Worm (Caenorhabditis elegans): ENCODE data around the gene algn-6.

Gene algn-6

DNA sequence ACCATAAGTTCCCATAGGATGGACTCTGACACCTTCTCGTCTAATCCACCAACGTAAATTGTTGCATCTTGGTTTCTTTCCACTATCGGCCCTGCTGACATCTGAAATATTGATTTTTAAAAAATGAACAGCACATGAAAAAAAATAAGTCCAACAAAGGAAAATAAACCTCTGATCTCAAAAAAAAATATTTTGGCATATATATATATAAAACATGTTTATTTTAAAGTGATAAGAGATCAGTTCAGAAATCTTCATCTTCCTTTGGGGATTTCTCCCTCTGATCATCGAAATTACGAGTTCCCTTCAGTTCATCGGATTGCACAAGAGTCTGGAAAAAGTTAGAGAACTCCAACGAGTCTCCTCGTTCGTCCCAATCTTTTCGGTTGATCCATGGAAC, 3.9 kb upstream of the algn-6 start, which contains the start of gene sap-49:
Gene sap-49, minus strand, starts transcription at position 101 of the 400 bp plus-strand sequence.
- no peak for TF ChIP-seq ama-1 (optimal IDR thresholded peaks at IDR 0.05)
- TF ChIP-seq flt-1 (GFP tag; IDR thresholded peaks at IDR 0.05) = no peak
- TF ChIP-seq tbx-37 (GFP tag; conservative IDR thresholded peaks at IDR 0.05) = no peak
- no peak for TF ChIP-seq tbx-11 (GFP tag; IDR thresholded peaks at IDR 0.05)
- TF ChIP-seq ets-7 (tag; optimal IDR thresholded peaks at IDR 0.05) = no peak
- no peak for TF ChIP-seq scrt-1 (GFP tag; IDR thresholded peaks at IDR 0.05)
- no peak for TF ChIP-seq aly-1 (tag; optimal IDR thresholded peaks at IDR 0.05)
- no peak for TF ChIP-seq sea-1 (GFP tag; conservative IDR thresholded peaks at IDR 0.05)
- TF ChIP-seq F13C5.2 (tag; optimal IDR thresholded peaks at IDR 0.05) = no peak
- no peak for TF ChIP-seq B0310.2 (tag; optimal IDR thresholded peaks at IDR 0.05)
- no peak for TF ChIP-seq hmbx-1 (tag; optimal IDR thresholded peaks at IDR 0.05)
- TF ChIP-seq ceh-36 (tag; optimal IDR thresholded peaks at IDR 0.05) = no peak
- no peak for TF ChIP-seq hmg-4 (GFP tag; optimal IDR thresholded peaks at IDR 0.05)
- no peak for TF ChIP-seq tra-4 (tag; optimal IDR thresholded peaks at IDR 0.05)

DNA sequence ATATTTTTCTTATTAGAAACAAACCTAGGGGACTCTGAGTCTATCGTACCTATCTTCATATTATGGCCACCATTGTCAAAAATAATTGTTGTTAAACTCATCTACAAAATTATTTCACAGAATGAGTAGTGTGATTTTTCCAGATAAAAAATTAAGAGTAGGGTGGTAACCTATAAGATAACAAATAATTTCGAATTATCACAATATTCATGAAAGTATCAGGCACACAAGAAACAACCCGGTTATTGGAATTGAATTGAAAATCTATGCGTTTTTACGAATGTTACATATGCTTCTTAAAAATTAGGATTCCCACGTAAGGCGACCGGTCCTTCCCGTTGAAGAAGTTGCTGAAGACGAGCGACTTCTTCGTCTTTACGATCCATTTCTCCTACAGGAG, 2.4 kb upstream of the algn-6 start, which contains the start of gene arp-6:
Gene arp-6, minus strand, starts transcription at position 101 of the 400 bp plus-strand sequence.
- TF ChIP-seq hnd-1 (tag; optimal IDR thresholded peaks at IDR 0.05) (no peak), ceh-13 (GFP tag; optimal IDR thresholded peaks at IDR 0.05) (no peak), ceh-36 (tag; optimal IDR thresholded peaks at IDR 0.05) (no peak), hmbx-1 (tag; optimal IDR thresholded peaks at IDR 0.05) (no peak), sea-1 (GFP tag; conservative IDR thresholded peaks at IDR 0.05) (no peak), ama-1 (optimal IDR thresholded peaks at IDR 0.05) (no peak), ets-7 (tag; optimal IDR thresholded peaks at IDR 0.05) (no peak), hmg-4 (GFP tag; optimal IDR thresholded peaks at IDR 0.05) (no peak), pes-1 (GFP tag; IDR thresholded peaks at IDR 0.05) (no peak), flt-1 (GFP tag; IDR thresholded peaks at IDR 0.05) (no peak), aly-1 (tag; optimal IDR thresholded peaks at IDR 0.05) (no peak), tra-4 (tag; optimal IDR thresholded peaks at IDR 0.05) (no peak)

DNA sequence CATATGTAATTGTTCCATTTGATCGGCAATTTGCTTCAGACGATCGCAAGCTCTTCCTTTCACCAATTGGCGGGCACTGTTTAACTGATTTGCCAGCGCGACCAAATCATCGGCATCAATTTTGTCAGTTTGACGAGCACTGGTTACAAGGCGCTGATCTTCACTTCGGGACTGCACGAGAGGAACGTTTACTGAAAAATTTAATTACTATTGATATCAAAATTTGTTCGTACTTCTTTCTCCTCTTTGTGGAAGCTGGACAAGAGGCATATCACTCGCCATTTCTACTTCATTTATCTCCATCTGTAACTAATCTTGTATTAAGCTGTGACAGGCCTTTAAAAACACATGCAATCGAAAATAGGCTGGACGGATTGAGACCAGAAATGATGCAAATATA, 1.7 kb upstream of the algn-6 start, which contains the start of gene C08B11.9:
Gene C08B11.9, minus strand, starts transcription at position 307 of the 400 bp plus-strand sequence.
- no peak for TF ChIP-seq pes-1 (GFP tag; IDR thresholded peaks at IDR 0.05)
- TF ChIP-seq tbx-37 (GFP tag; conservative IDR thresholded peaks at IDR 0.05) = no peak
- no peak for TF ChIP-seq tra-4 (tag; optimal IDR thresholded peaks at IDR 0.05)
- TF ChIP-seq sea-1 (GFP tag; conservative IDR thresholded peaks at IDR 0.05) = no peak
- TF ChIP-seq aly-1 (tag; optimal IDR thresholded peaks at IDR 0.05) = no peak
- TF ChIP-seq hmbx-1 (tag; optimal IDR thresholded peaks at IDR 0.05) = no peak
- TF ChIP-seq flt-1 (GFP tag; IDR thresholded peaks at IDR 0.05) = no peak
- TF ChIP-seq B0310.2 (tag; optimal IDR thresholded peaks at IDR 0.05) = no peak

DNA sequence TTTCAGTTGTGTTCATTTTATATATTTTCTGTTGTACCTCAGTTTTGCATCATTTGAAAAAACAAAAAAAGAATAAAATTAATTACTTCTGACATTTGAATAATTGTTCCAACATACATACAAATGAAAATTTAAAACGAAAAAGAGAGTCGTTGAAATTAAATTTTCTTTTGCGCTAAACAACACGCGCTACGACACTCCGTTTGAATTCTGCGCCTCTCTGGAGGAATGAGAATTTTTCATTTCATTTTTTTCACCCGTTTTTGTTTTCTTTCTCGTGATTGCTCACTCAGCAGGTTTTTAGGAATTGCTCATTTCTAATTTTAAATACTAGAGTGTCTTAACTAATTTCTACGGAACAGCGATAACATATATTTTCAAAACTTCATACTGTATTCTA, 2.0 kb downstream of the algn-6 start:
- TF ChIP-seq ets-7 (tag; optimal IDR thresholded peaks at IDR 0.05) (no peak), pes-1 (GFP tag; IDR thresholded peaks at IDR 0.05) (no peak), tbx-11 (GFP tag; IDR thresholded peaks at IDR 0.05) (no peak), ceh-36 (tag; optimal IDR thresholded peaks at IDR 0.05) (no peak), flt-1 (GFP tag; IDR thresholded peaks at IDR 0.05) (no peak), ama-1 (optimal IDR thresholded peaks at IDR 0.05) (no peak), hnd-1 (tag; optimal IDR thresholded peaks at IDR 0.05) (no peak)

DNA sequence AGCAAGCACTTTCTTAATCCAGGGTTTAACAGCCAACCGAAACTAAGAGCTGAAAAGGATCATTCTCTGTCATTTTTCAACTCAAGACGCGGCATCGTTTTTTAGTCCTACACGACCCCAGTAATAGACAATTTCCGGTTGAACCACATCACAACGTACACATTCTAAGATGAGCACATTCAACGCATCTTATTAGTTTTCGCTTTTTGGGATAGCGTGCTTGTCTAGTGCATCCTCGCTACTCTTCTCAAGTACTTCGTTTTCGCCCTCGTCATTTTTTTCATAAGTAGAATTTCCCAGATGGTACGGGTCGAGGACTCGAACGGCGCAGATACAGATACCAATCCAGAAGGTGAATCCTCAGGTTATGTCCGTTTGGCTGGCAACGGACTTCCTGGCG, 2.7 kb downstream of the algn-6 start, which contains the start of gene T05H10.1:
Gene T05H10.1, plus strand, starts transcription at position 301 of the 400 bp plus-strand sequence.
- TF ChIP-seq tbx-37 (GFP tag; conservative IDR thresholded peaks at IDR 0.05) (no peak), aly-1 (tag; optimal IDR thresholded peaks at IDR 0.05) (no peak)

DNA sequence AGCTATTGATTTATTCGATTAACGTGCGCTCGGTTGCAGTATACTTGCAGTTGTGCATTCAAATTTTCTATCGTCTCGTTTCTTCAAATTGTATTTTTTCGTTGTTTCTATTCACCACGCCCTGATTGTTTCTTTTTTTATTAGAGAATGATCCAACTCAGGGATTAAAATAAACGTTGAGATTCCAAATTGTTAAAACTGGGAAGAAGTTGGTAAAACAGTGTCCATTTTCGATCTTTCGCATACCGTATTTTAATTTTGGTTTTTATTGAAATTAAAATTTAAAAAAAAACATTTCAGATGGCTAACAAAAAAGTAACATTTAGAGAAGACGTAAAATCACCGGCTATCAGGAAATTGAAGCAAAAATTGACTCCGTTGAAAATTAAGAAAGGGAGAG, 7.7 kb downstream of the algn-6 start, which contains the start of gene apn-1:
Gene apn-1, plus strand, starts transcription at position 301 of the 400 bp plus-strand sequence.
- no peak for TF ChIP-seq B0310.2 (tag; optimal IDR thresholded peaks at IDR 0.05)
- TF ChIP-seq tbx-37 (GFP tag; conservative IDR thresholded peaks at IDR 0.05) = no peak
- no peak for TF ChIP-seq flt-1 (GFP tag; IDR thresholded peaks at IDR 0.05)

DNA sequence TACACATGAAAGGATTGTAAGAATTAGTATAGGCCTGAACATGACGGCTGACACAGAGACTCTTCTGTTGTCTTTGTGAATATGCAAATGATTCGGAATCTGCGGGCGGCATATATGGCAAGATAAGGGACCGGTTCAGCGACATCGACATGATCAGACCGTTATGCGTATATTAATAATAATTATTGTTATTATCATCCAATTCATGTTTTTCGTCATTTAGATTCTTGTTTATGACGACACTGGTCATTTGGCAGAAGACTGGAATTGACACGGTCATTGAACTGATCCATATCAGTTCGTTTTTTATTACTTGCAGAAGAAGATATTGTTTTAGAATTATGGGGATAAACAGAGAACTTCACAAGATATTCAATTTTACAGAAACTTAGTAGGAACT, 10.9 kb downstream of the algn-6 start, which contains the start of gene mtre-1:
Gene mtre-1, minus strand, starts transcription at position 101 of the 400 bp plus-strand sequence.
- TF ChIP-seq scrt-1 (GFP tag; IDR thresholded peaks at IDR 0.05) = no peak
- TF ChIP-seq ets-7 (tag; optimal IDR thresholded peaks at IDR 0.05) = no peak
- no peak for TF ChIP-seq ceh-13 (GFP tag; optimal IDR thresholded peaks at IDR 0.05)
- TF ChIP-seq hmbx-1 (tag; optimal IDR thresholded peaks at IDR 0.05) = no peak

DNA sequence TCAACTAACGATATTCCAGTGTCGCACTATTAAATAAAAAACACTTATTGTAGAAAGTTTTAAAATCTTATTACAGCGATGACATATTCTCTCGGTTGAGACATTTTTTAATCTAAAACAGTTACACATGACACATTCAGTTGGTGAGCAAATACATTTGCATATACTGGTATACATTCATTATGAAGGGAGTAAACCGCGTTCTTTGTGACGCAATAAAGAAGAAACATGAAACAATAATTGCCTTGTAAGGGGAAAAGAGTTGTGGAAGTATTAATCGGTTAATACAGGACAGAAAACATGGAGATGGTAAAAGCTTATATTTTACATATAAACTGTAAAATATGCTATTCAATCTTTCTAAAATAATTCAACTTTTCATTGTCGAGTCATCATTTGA, 11.7 kb downstream of the algn-6 start:
- no peak for TF ChIP-seq F13C5.2 (tag; optimal IDR thresholded peaks at IDR 0.05)
- no peak for TF ChIP-seq scrt-1 (GFP tag; IDR thresholded peaks at IDR 0.05)
- no peak for TF ChIP-seq ceh-36 (tag; optimal IDR thresholded peaks at IDR 0.05)
- no peak for TF ChIP-seq ceh-13 (GFP tag; optimal IDR thresholded peaks at IDR 0.05)
- no peak for TF ChIP-seq hmbx-1 (tag; optimal IDR thresholded peaks at IDR 0.05)

DNA sequence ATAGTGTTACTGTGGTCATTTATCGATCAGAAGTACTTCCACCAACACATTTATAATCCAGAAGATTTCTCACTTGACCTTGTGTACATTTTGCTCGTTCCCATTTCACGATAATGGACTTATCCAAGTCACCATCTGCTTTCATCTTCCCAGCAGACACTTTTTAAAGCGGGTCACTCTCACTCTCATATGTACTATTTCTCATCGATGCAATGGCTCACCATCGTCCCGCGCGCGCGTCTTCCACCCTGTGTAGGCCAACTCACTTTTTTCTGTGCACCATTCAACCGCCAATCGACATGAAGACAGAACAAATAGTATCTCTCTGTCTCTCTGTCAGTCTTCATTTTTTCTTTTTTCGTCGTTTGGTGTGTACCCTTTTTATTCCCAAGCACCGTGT, 12.6 kb downstream of the algn-6 start:
- no peak for TF ChIP-seq hnd-1 (tag; optimal IDR thresholded peaks at IDR 0.05)
- no peak for TF ChIP-seq ceh-36 (tag; optimal IDR thresholded peaks at IDR 0.05)
- TF ChIP-seq B0310.2 (tag; optimal IDR thresholded peaks at IDR 0.05) = no peak
- TF ChIP-seq aly-1 (tag; optimal IDR thresholded peaks at IDR 0.05) = no peak
- TF ChIP-seq scrt-1 (GFP tag; IDR thresholded peaks at IDR 0.05) = no peak
- no peak for TF ChIP-seq sea-1 (GFP tag; conservative IDR thresholded peaks at IDR 0.05)
- TF ChIP-seq pes-1 (GFP tag; IDR thresholded peaks at IDR 0.05) = no peak
- TF ChIP-seq hmbx-1 (tag; optimal IDR thresholded peaks at IDR 0.05) = no peak
- TF ChIP-seq hmg-4 (GFP tag; optimal IDR thresholded peaks at IDR 0.05) = no peak
- TF ChIP-seq ama-1 (optimal IDR thresholded peaks at IDR 0.05) = no peak
- no peak for TF ChIP-seq ets-7 (tag; optimal IDR thresholded peaks at IDR 0.05)
- no peak for TF ChIP-seq tbx-11 (GFP tag; IDR thresholded peaks at IDR 0.05)
- TF ChIP-seq flt-1 (GFP tag; IDR thresholded peaks at IDR 0.05) = no peak
- no peak for TF ChIP-seq tra-4 (tag; optimal IDR thresholded peaks at IDR 0.05)
- no peak for TF ChIP-seq ceh-13 (GFP tag; optimal IDR thresholded peaks at IDR 0.05)
- TF ChIP-seq F13C5.2 (tag; optimal IDR thresholded peaks at IDR 0.05) = no peak
- TF ChIP-seq tbx-37 (GFP tag; conservative IDR thresholded peaks at IDR 0.05) = no peak

Data from whole organism, early embryonic.